Fruit fly (Drosophila melanogaster) whole organism: Measurements from ENCODE around the gene CG7519.

Experiments
- CG8478 ChIP-seq: fragments of >200 bp; optimal IDR thresholded peaks from 2 replicates; lab custom pipeline; 2018; ENCODE audit warnings: inconsistent platforms
- Dll ChIP-seq: fragments of >200 bp; optimal IDR thresholded peaks from 2 replicates; lab custom pipeline; 2017
- EcR ChIP-seq, 2 experiments: fragments of >200 bp; optimal IDR thresholded peaks; 2 replicates each; lab custom pipeline; 2017; ENCODE audit warnings: missing biosample characterization in 2 of 2, missing genetic modification characterization in 2 of 2, missing genetic modification reagents in 2 of 2
- pan ChIP-seq: fragments of >200 bp; optimal IDR thresholded peaks from 2 replicates; lab custom pipeline; 2017
- psq ChIP-seq: fragments of >200 bp; optimal IDR thresholded peaks from 2 replicates; lab custom pipeline; 2017
- usp ChIP-seq: fragments of >200 bp; optimal IDR thresholded peaks from 2 replicates; lab custom pipeline; 2017; ENCODE audit warnings: missing biosample characterization, missing genetic modification characterization, mixed read lengths

CG7519 gene

DNA sequence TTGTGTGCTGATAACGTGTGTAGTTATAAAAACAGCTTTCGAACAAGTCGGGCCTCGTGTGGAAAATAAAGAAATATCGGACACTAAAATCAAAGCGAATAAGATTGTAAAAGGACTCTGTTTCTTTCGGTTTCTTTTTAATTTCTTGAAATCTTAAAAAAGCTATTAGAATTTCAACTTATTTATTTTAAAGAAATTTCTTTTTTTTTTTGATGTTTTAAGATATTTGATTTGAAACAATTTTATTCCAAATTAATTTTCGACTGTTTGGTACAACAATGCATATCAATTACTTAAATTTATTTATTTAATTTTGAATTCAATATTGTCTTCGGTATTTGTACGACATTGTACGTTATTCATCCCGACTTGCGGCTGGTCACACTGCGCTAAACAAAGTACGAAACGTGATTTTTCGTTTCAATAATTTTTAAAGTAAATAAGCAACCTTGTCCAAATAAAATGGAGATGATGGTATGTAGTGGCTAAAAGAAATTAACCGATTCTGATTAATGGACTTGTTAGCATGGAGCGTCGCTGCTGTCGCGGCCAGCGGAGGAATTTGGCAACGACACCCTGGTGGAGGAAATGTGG, at the start of gene CG7519, which contains the start of gene CG7202:
Gene CG7519 (plus strand): TSS at position 361 of the 594 bp plus-strand sequence.
Gene CG7202 (minus strand): TSS at position 51 of the 594 bp plus-strand sequence.
- TF ChIP-seq usp (no peak), CG8478 (lab: Kevin White, UChicago) (no peak), psq (no peak), pan (lab: Kevin White, UChicago) (no peak)

DNA sequence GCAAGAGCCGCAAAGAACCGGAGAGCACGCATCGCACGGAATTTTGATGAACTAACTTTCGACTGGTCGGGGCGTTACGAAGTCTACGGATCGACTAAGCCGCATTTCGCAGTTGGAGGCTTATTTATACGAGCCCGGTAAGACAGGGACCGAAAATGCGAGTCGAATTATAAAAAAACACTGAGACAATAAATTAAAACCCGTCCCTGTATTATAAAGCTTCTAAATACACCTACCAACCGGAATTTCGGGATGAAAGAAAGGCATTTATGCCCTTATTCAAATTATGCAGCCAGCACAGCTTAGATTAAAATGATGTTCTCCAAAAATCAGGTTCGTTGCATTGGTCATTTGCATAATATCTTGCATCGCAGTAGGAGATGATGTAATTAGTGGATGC, 48.2 kb upstream of the CG7519 start, which contains the start of gene Alp1:
Gene Alp1 (minus strand): TSS at position 101 of the 400 bp plus-strand sequence.
- no peak for TF ChIP-seq Dll (lab: Kevin White, UChicago)
- TF ChIP-seq psq, result no peak
- TF ChIP-seq usp, result no peak
- no peak for TF ChIP-seq CG8478 (lab: Kevin White, UChicago)
- TF ChIP-seq pan (lab: Kevin White, UChicago), result peak; percentile 29
- TF ChIP-seq EcR (GFP tag; optimal IDR thresholded peaks at IDR 0.05; lab: Kevin White, UChicago), result no peak

DNA sequence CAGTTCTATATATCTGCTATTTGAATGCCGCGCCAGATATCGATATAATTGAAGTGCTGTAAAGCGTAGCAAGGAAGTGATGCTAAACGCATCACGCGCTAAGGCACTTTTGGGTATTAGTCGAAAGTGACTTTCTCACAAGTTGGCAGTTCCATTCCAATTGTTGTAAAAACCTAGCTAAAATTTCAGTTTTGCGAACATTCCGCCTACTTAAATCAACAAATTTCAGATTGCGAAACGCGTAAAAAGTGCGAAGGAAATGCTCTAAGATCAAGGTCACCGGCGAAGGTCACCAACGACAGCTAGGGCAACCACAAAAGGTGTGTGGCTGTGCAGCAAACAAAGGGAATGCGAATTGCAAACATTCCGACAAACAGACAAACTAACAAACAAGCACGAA, 47.2 kb upstream of the CG7519 start, which contains the start of gene Syx7:
Gene Syx7 (plus strand): TSS at position 131 of the 400 bp plus-strand sequence.
- TF ChIP-seq Dll (lab: Kevin White, UChicago), result no peak
- TF ChIP-seq EcR (GFP tag; optimal IDR thresholded peaks at IDR 0.05; lab: Kevin White, UChicago), result no peak
- TF ChIP-seq pan (lab: Kevin White, UChicago), result no peak
- TF ChIP-seq usp, result no peak
- TF ChIP-seq psq, result no peak
- no peak for TF ChIP-seq CG8478 (lab: Kevin White, UChicago)

DNA sequence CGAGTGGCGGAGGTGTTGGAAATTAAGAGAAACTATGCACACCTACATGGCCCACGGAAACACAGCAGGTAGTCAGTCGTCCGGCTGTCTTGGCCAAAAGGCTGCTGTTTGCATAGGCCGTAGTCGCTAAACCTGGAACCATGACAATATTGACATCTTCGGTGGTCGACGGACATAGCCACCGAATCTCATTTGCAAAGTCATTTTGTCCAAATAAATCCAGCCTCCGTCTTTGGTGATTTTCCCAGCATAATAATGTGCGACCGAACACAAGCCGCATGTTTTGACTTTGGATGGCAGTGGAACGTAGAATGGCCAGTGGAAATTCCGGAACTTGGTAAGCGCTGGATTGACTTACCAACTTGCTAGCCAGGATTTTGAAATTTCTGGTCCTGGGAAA, 43.5 kb upstream of the CG7519 start:
- TF ChIP-seq EcR (GFP tag; optimal IDR thresholded peaks at IDR 0.05; lab: Kevin White, UChicago), result no peak
- TF ChIP-seq pan (lab: Kevin White, UChicago), result no peak
- no peak for TF ChIP-seq CG8478 (lab: Kevin White, UChicago)
- no peak for TF ChIP-seq psq
- no peak for TF ChIP-seq Dll (lab: Kevin White, UChicago)
- no peak for TF ChIP-seq usp

DNA sequence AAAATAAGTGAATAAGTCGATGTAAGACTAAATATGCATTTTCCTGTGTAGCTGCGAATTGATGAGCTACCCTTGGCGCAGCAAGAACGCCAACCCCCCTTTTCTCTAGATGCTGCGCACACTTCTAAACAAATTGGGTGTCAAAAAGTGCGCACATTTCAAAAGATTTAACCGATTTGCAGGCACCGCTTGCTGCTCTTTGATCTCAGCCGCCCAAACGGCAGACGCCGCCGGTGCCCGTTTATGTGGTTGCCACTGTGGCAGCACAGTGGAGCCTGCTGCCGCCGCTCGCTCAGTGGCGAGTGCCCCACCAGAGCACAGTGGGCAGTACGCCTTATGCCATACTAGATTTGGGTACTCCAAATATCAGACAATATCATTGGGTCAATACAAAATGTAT, 42.4 kb upstream of the CG7519 start:
- TF ChIP-seq psq (no peak), EcR (GFP tag; optimal IDR thresholded peaks at IDR 0.05; lab: Kevin White, UChicago) (no peak), usp (no peak), Dll (lab: Kevin White, UChicago) (no peak), pan (lab: Kevin White, UChicago) (no peak), CG8478 (lab: Kevin White, UChicago) (no peak)

DNA sequence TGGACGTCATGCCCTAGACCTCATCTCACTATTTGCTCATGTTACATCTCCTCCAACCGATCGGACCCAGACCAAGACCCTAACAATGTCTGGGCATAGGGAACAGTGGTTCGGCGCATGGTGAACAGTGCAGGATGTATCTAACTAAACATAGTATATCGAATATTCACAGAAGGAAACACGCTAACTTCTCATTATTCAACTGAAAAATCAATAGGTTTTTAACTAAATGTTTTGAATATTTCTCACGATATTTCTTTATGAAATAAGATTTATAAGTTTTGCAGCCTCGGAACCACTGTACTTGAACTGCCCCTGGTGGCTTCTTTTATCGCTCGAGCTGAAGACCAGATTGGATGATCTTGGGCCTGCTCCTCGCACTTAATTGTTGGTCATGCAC, 39.3 kb upstream of the CG7519 start:
- no peak for TF ChIP-seq psq
- no peak for TF ChIP-seq pan (lab: Kevin White, UChicago)
- no peak for TF ChIP-seq usp
- TF ChIP-seq EcR (GFP tag; optimal IDR thresholded peaks at IDR 0.05; lab: Kevin White, UChicago), result no peak
- no peak for TF ChIP-seq Dll (lab: Kevin White, UChicago)
- TF ChIP-seq CG8478 (lab: Kevin White, UChicago), result no peak

DNA sequence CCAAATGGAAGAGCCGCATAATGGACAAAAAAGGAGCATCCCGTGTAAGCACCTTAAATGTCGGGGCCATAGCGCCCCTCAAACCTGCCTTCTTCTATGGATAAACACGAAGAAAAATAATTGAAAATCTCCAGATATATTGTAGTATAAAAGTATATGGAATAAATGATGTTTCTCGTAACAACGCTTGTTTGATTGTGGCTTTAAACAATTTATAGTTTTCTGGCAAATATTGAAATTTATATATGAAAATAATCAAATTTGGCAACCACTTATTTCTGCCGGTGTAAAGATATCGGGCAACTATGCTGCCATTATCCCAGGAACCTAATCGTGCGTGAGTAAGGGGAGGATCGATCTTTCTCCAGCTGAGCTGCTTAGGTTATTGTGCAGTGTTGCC, 37.7 kb upstream of the CG7519 start:
- TF ChIP-seq psq (no peak), EcR (GFP tag; optimal IDR thresholded peaks at IDR 0.05; lab: Kevin White, UChicago) (no peak), CG8478 (lab: Kevin White, UChicago) (no peak), usp (no peak), Dll (lab: Kevin White, UChicago) (no peak)

DNA sequence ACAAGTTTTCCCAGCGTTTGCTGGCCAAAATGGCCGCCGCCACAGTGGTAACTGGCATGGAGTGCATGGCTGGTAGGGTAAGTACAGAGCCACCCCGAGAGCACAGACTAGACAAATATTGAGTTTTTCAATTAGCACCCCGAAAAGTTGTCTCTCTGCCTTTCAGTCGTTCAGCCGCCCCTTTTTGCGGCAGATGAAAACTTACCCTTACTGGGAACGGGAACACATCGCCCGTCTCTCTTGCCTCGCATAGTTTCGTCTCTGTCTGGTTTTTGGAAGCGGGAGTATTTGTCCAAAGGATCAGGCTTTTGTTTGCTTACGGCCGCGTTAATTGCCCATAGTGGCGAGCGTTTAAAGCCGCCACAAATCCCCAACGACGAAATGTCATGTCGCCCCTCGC, 34.1 kb upstream of the CG7519 start:
- no peak for TF ChIP-seq CG8478 (lab: Kevin White, UChicago)
- no peak for TF ChIP-seq pan (lab: Kevin White, UChicago)
- TF ChIP-seq EcR (GFP tag; optimal IDR thresholded peaks at IDR 0.05; lab: Kevin White, UChicago), result no peak
- TF ChIP-seq usp, result no peak

DNA sequence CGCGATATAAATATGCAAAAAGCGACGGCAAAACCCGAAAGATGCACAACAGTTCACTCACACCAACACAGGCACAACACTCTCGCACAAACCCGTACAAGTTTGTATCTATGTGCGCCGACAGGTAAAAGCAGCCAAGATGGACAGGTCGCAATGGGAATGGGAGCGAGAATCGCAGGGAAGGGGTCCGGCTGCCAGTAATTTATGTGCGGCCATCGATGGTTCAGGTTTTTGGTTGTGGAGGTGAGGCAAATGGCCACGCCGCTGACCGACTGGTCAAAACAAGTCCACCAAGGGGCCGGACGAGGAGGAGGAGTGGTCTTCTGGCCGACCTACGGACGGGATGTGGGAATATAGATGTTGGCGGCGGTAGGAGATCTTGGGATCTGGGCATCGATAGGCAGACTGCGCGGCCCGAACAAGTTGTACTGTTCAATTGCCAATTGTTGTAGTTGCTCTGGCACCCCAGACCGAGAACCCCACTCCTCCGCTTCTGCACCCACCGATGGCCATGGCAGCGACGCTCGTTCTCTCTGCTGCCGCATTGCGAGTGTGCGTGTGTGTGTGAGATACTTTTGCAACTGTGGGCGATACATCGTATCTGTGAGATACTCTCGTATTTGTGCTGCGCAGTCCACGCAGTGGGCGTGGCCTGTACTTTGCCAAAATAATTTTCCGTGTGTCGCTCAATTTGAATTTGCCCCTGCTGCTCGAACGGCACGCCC, 32.6 kb upstream of the CG7519 start:
- TF ChIP-seq CG8478 (lab: Kevin White, UChicago) (no peak), Dll (lab: Kevin White, UChicago) (peak; percentile 34)

DNA sequence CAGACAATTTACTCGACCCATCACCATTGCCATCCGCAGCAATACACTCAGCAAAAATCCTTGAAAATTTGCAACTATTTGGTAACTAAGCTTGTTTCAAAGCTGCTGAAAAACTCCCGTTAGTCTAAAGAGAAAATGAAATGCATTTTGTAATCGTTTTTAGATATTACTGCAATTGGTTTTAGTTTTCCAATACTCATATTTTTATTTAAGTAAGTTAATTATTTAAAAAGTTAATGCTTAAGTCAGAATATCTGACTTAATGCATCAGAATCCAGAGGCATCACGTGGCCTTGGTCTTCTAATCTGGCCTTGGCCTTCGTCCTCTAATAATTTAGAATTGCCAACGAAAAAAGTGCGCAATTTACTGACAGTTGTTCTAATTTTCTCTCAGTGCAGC, 30.0 kb upstream of the CG7519 start:
- TF ChIP-seq pan (lab: Kevin White, UChicago), result no peak
- TF ChIP-seq psq, result no peak
- no peak for TF ChIP-seq CG8478 (lab: Kevin White, UChicago)
- no peak for TF ChIP-seq EcR (GFP tag; optimal IDR thresholded peaks at IDR 0.05; lab: Kevin White, UChicago)
- no peak for TF ChIP-seq usp
- no peak for TF ChIP-seq Dll (lab: Kevin White, UChicago)

DNA sequence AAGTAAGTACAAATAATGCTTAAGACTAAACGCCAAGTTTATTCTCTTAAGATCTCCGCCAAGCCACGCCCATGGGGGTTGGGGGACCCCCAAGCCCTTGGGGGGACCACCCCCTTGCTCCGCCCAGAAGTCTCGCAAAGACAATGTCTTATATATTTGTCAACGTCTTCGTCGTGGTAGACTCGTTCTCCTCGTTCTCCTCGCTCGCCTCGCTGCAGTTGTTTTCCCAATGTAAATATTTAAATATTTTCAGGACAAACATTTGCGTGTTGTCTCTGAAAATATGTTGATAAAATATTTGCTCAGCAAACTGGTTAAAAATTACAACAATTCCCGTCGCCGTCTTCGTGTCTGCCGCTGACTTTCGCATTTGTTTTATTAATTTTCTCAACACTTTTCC, 28.6 kb upstream of the CG7519 start:
- TF ChIP-seq CG8478 (lab: Kevin White, UChicago) (no peak), psq (no peak), usp (no peak), Dll (lab: Kevin White, UChicago) (no peak), EcR (GFP tag; optimal IDR thresholded peaks at IDR 0.05; lab: Kevin White, UChicago) (no peak), pan (lab: Kevin White, UChicago) (no peak)

DNA sequence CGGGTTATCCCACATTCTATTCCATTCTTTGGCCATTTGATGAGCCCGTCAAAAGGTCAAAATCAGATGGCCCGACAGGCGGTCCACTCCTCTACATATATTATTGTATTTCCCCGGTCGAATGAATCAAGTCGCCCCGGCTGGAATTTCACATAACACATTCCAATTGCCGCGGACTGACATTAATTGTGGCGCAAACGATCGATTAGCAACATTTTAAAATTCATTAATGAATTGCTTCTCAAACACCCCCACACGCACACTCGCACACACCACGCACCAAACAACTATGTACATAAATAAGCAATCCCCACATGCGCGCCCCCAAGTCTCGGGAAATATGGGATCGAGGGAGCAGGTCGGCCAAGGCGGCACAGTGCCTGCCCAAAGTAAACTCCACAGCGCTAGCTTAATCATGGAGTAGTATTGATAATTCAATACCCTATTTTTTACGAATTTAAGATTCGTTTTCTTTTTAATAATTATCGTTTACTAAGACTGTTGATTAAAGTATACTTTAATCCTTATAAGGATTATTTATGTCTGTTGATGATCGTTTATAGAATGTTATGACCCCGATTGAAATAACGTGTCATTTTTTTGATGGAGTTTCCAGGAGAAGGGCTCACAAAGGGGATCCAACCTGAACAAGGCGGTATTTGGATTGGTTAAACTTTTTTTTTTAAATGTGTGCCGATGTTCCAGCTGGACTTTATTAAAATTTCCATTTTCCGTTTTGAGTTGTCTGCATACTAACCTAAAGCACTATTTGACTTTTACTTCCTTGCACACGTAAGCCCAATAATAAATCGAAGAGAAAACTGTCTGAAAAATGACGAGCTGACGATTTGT, 27.4 kb upstream of the CG7519 start:
- TF ChIP-seq EcR (GFP tag; optimal IDR thresholded peaks at IDR 0.05; lab: Kevin White, UChicago) (no peak), psq (no peak), usp (no peak), Dll (lab: Kevin White, UChicago) (no peak), pan (lab: Kevin White, UChicago) (no peak), CG8478 (lab: Kevin White, UChicago) (no peak)
